Fruit fly (Drosophila melanogaster): Measurements from ENCODE around the gene CG33303.

The CG33303 gene

dm6 chr2L:10395035-10395434 lies 19.5 kb upstream of the CG33303 start:
- TF ChIP-seq Hr96 (GFP tag; optimal IDR thresholded peaks at IDR 0.05) (no peak), tj (GFP tag; optimal IDR thresholded peaks at IDR 0.05) (peak; percentile 96)

- TF ChIP-seq cnc (optimal IDR thresholded peaks at IDR 0.05) (no peak), Clk (GFP tag; optimal IDR thresholded peaks at IDR 0.05) (no peak), Mnt (GFP tag; optimal IDR thresholded peaks at IDR 0.05) (no peak), kay (GFP tag; ENCODE audit: borderline replicate concordance) (no peak), tj (GFP tag; optimal IDR thresholded peaks at IDR 0.05) (no peak), CG5204 (GFP tag; optimal IDR thresholded peaks at IDR 0.05) (no peak), cic (GFP tag; optimal IDR thresholded peaks at IDR 0.05) (no peak), Hr96 (GFP tag; optimal IDR thresholded peaks at IDR 0.05) (no peak), CG12768 (GFP tag; optimal IDR thresholded peaks at IDR 0.05) (no peak), Crg-1 (GFP tag; optimal IDR thresholded peaks at IDR 0.05) (no peak)
Observed at dm6 chr2L:10393467-10393866, 17.9 kb upstream of the CG33303 start.

- TF ChIP-seq CG33017 (tag; optimal IDR thresholded peaks at IDR 0.05) (peak; percentile 49), CG12768 (GFP tag; optimal IDR thresholded peaks at IDR 0.05) (peak; percentile 52), ovo (GFP tag; optimal IDR thresholded peaks at IDR 0.05) (no peak), CG11617 (GFP tag; optimal IDR thresholded peaks at IDR 0.05) (peak; percentile 74), bab1 (GFP tag; optimal IDR thresholded peaks at IDR 0.05) (peak; percentile 21), Clk (GFP tag; optimal IDR thresholded peaks at IDR 0.05) (no peak), Mnt (GFP tag; optimal IDR thresholded peaks at IDR 0.05) (peak; percentile 69), CG1620 (GFP tag; optimal IDR thresholded peaks at IDR 0.05) (peak; percentile 70), cnc (optimal IDR thresholded peaks at IDR 0.05) (no peak), CG14711 (tag; optimal IDR thresholded peaks at IDR 0.05) (peak; percentile 63), CG7101 (tag; optimal IDR thresholded peaks at IDR 0.05) (peak; percentile 62), CG5204 (GFP tag; optimal IDR thresholded peaks at IDR 0.05) (no peak), pad (GFP tag; optimal IDR thresholded peaks at IDR 0.05) (peak; percentile 28), tj (GFP tag; optimal IDR thresholded peaks at IDR 0.05) (peak; percentile 30), toe (GFP tag; optimal IDR thresholded peaks at IDR 0.05) (no peak), Crg-1 (GFP tag; optimal IDR thresholded peaks at IDR 0.05) (peak; percentile 33), CG7045 (GFP tag; optimal IDR thresholded peaks at IDR 0.05) (peak; percentile 53), cic (GFP tag; optimal IDR thresholded peaks at IDR 0.05) (peak; percentile 45), kay (GFP tag; ENCODE audit: borderline replicate concordance) (peak; percentile 99), Hr96 (GFP tag; optimal IDR thresholded peaks at IDR 0.05) (no peak)
Observed at dm6 chr2L:10387869-10388726, 12.5 kb upstream of the CG33303 start, which contains the start of gene da. Gene da, plus strand, starts transcription at chr2L:10388105.

dm6 chr2L:10386824-10387223 lies 11.3 kb upstream of the CG33303 start:
- TF ChIP-seq ovo (GFP tag; optimal IDR thresholded peaks at IDR 0.05) (no peak), cnc (optimal IDR thresholded peaks at IDR 0.05) (no peak), Crg-1 (GFP tag; optimal IDR thresholded peaks at IDR 0.05) (no peak), CG33017 (tag; optimal IDR thresholded peaks at IDR 0.05) (no peak), Mnt (GFP tag; optimal IDR thresholded peaks at IDR 0.05) (no peak), CG1620 (GFP tag; optimal IDR thresholded peaks at IDR 0.05) (no peak), CG12768 (GFP tag; optimal IDR thresholded peaks at IDR 0.05) (no peak)

- no peak for TF ChIP-seq CG5204 (GFP tag; optimal IDR thresholded peaks at IDR 0.05)
- TF ChIP-seq pad (GFP tag; optimal IDR thresholded peaks at IDR 0.05), result peak; percentile 37
- peak; percentile 21 for TF ChIP-seq Crg-1 (GFP tag; optimal IDR thresholded peaks at IDR 0.05)
- TF ChIP-seq CG7101 (tag; optimal IDR thresholded peaks at IDR 0.05), result peak; percentile 64
- peak; percentile 62 for TF ChIP-seq CG12768 (GFP tag; optimal IDR thresholded peaks at IDR 0.05)
- TF ChIP-seq CG11617 (GFP tag; optimal IDR thresholded peaks at IDR 0.05), result peak; percentile 74
- no peak for TF ChIP-seq toe (GFP tag; optimal IDR thresholded peaks at IDR 0.05)
- peak; percentile 36 for TF ChIP-seq Clk (GFP tag; optimal IDR thresholded peaks at IDR 0.05)
- peak; percentile 9 for TF ChIP-seq bab1 (GFP tag; optimal IDR thresholded peaks at IDR 0.05)
- peak; percentile 52 for TF ChIP-seq CG33017 (tag; optimal IDR thresholded peaks at IDR 0.05)
- TF ChIP-seq cic (GFP tag; optimal IDR thresholded peaks at IDR 0.05), result no peak
- no peak for TF ChIP-seq Hr96 (GFP tag; optimal IDR thresholded peaks at IDR 0.05)
- no peak for TF ChIP-seq ovo (GFP tag; optimal IDR thresholded peaks at IDR 0.05)
- peak; percentile 59 for TF ChIP-seq CG14711 (tag; optimal IDR thresholded peaks at IDR 0.05)
- TF ChIP-seq CG1620 (GFP tag; optimal IDR thresholded peaks at IDR 0.05), result peak; percentile 40
- peak; percentile 82 for TF ChIP-seq kay (GFP tag; ENCODE audit: borderline replicate concordance)
- no peak for TF ChIP-seq cnc (optimal IDR thresholded peaks at IDR 0.05)
- peak; percentile 34 for TF ChIP-seq Mnt (GFP tag; optimal IDR thresholded peaks at IDR 0.05)
- TF ChIP-seq CG7045 (GFP tag; optimal IDR thresholded peaks at IDR 0.05), result peak; percentile 74
- TF ChIP-seq tj (GFP tag; optimal IDR thresholded peaks at IDR 0.05), result peak; percentile 40
Observed at dm6 chr2L:10386208-10386805, 10.8 kb upstream of the CG33303 start, which contains the start of the genes Cdk1 and mRpS7. Gene Cdk1, minus strand, starts transcription at chr2L:10386262. Gene mRpS7, plus strand, starts transcription at chr2L:10386662.

dm6 chr2L:10381890-10382450 lies 6.4 kb upstream of the CG33303 start, which contains the start of gene CG5096:
Gene CG5096, plus strand, starts transcription at chr2L:10382263.
- TF ChIP-seq CG5204 (GFP tag; optimal IDR thresholded peaks at IDR 0.05) (no peak), CG12768 (GFP tag; optimal IDR thresholded peaks at IDR 0.05) (peak; percentile 92), CG7045 (GFP tag; optimal IDR thresholded peaks at IDR 0.05) (peak; percentile 82), CG1620 (GFP tag; optimal IDR thresholded peaks at IDR 0.05) (no peak), Clk (GFP tag; optimal IDR thresholded peaks at IDR 0.05) (peak; percentile 63), tj (GFP tag; optimal IDR thresholded peaks at IDR 0.05) (peak; percentile 46), pad (GFP tag; optimal IDR thresholded peaks at IDR 0.05) (peak; percentile 71), cnc (optimal IDR thresholded peaks at IDR 0.05) (peak in 1 of 2 experiments; percentile 27), Crg-1 (GFP tag; optimal IDR thresholded peaks at IDR 0.05) (peak; percentile 55), cic (GFP tag; optimal IDR thresholded peaks at IDR 0.05) (peak; percentile 86), toe (GFP tag; optimal IDR thresholded peaks at IDR 0.05) (no peak), Mnt (GFP tag; optimal IDR thresholded peaks at IDR 0.05) (peak; percentile 56), CG14711 (tag; optimal IDR thresholded peaks at IDR 0.05) (peak; percentile 90), ovo (GFP tag; optimal IDR thresholded peaks at IDR 0.05) (no peak), bab1 (GFP tag; optimal IDR thresholded peaks at IDR 0.05) (no peak), kay (GFP tag; ENCODE audit: borderline replicate concordance) (peak; percentile 97), CG33017 (tag; optimal IDR thresholded peaks at IDR 0.05) (peak; percentile 96), Hr96 (GFP tag; optimal IDR thresholded peaks at IDR 0.05) (no peak), CG11617 (GFP tag; optimal IDR thresholded peaks at IDR 0.05) (peak; percentile 92), CG7101 (tag; optimal IDR thresholded peaks at IDR 0.05) (peak; percentile 96)

Measured in whole organism, adult.